Fruit fly (Drosophila melanogaster): ENCODE results near the gene CG5937.

- TF ChIP-seq lola (GFP tag; optimal IDR thresholded peaks at IDR 0.05) (no peak), CG9705 (GFP tag; optimal IDR thresholded peaks at IDR 0.05) (no peak), jim (GFP tag; optimal IDR thresholded peaks at IDR 0.05) (no peak), psq (GFP tag; optimal IDR thresholded peaks at IDR 0.05) (no peak), Vsx2 (GFP tag; optimal IDR thresholded peaks at IDR 0.05; ENCODE audit: partially characterized antibody) (no peak), Rel (GFP tag; optimal IDR thresholded peaks at IDR 0.05) (no peak), Rel (tag; optimal IDR thresholded peaks at IDR 0.05) (peak; percentile 62), Dfd (GFP tag; optimal IDR thresholded peaks at IDR 0.05) (no peak), dmrt93B (GFP tag; optimal IDR thresholded peaks at IDR 0.05) (no peak), ey (GFP tag; optimal IDR thresholded peaks at IDR 0.05) (no peak), sv (GFP tag; optimal IDR thresholded peaks at IDR 0.05) (no peak), OdsH (GFP tag; optimal IDR thresholded peaks at IDR 0.05) (no peak), Hnf4 (GFP tag; optimal IDR thresholded peaks at IDR 0.05) (no peak), Myc (optimal IDR thresholded peaks at IDR 0.05) (no peak), h (GFP tag; optimal IDR thresholded peaks at IDR 0.05) (no peak)
Measured at dm6 chrX:6007502-6007901, 32.3 kb upstream of the CG5937 start.
